Comparison of ENCODE assay signal across 1 fruit fly cellular context in genomic region chr2L:13778648-13779047, dm6.
TF ChIP-seq lines count a peak whose summit lies in the region.

No protein-coding gene starts in this region.

TF ChIP-seq in whole organism, embryonic, 481 proteins besides CTCF, POLR2A, EP300 and RAD21 (continued from another document and continues in another):
- TF ChIP-seq CG3726 (GFP tag; IDR thresholded peaks at IDR 0.05; lab: Robert Waterston, UW) (no peak), esg (GFP tag; conservative IDR thresholded peaks at IDR 0.05; lab: Robert Waterston, UW) (peak; percentile 50), pzg (GFP tag; optimal IDR thresholded peaks at IDR 0.05; lab: Kevin White, UChicago) (no peak), shn (GFP tag; optimal IDR thresholded peaks at IDR 0.05; lab: Kevin White, UChicago) (no peak), sr (GFP tag; IDR thresholded peaks at IDR 0.05; lab: Robert Waterston, UW) (no peak), pfk (GFP tag; optimal IDR thresholded peaks at IDR 0.05; lab: Kevin White, UChicago) (no peak), Bdp1 (GFP tag; optimal IDR thresholded peaks at IDR 0.05; lab: Kevin White, UChicago) (no peak), Ravus (GFP tag; IDR thresholded peaks at IDR 0.05; lab: Robert Waterston, UW) (peak; percentile 31), bigmax (GFP tag; optimal IDR thresholded peaks at IDR 0.05; lab: Kevin White, UChicago) (no peak), emc (GFP tag; optimal IDR thresholded peaks at IDR 0.05; lab: Kevin White, UChicago) (no peak), CG8765 (GFP tag; IDR thresholded peaks at IDR 0.05; lab: Robert Waterston, UW) (no peak), E2f2 (GFP tag; IDR thresholded peaks at IDR 0.05; lab: Robert Waterston, UW) (peak; percentile 38; the same call in 1 of the 2 replicates), vvl (GFP tag; IDR thresholded peaks at IDR 0.05; lab: Robert Waterston, UW) (peak; percentile 52), mirr (GFP tag; optimal IDR thresholded peaks at IDR 0.05; lab: Kevin White, UChicago) (no peak), CG6254 (GFP tag; optimal IDR thresholded peaks at IDR 0.05; lab: Kevin White, UChicago) (no peak), CG15073 (GFP tag; optimal IDR thresholded peaks at IDR 0.05; lab: Kevin White, UChicago) (no peak), pho (GFP tag; optimal IDR thresholded peaks at IDR 0.05; lab: Kevin White, UChicago) (peak; percentile 68), gro (GFP tag; optimal IDR thresholded peaks at IDR 0.05; lab: Kevin White, UChicago) (peak; percentile 62), Hsf (GFP tag; optimal IDR thresholded peaks at IDR 0.05; lab: Kevin White, UChicago) (peak; percentile 58), chn (GFP tag; optimal IDR thresholded peaks at IDR 0.05; lab: Kevin White, UChicago) (peak; percentile 18), CG12659 (GFP tag; optimal IDR thresholded peaks at IDR 0.05; lab: Kevin White, UChicago) (peak; percentile 69), CG8290 (GFP tag; optimal IDR thresholded peaks at IDR 0.05; lab: Kevin White, UChicago) (no peak), CG8290 (tag; optimal IDR thresholded peaks at IDR 0.05; lab: Kevin White, UChicago) (no peak), Mrtf (GFP tag; IDR thresholded peaks at IDR 0.05; lab: Robert Waterston, UW) (0 out of 3 replicates have a peak, but pooled peaks have one; percentile 34), gem (tag; optimal IDR thresholded peaks at IDR 0.05; lab: Kevin White, UChicago) (peak; percentile 85), CG17568 (GFP tag; optimal IDR thresholded peaks at IDR 0.05; lab: Kevin White, UChicago) (no peak), pros (GFP tag; optimal IDR thresholded peaks at IDR 0.05; lab: Kevin White, UChicago) (no peak), NC2β (GFP tag; optimal IDR thresholded peaks at IDR 0.05; lab: Kevin White, UChicago) (peak; percentile 5), wor (GFP tag; IDR thresholded peaks at IDR 0.05; lab: Robert Waterston, UW) (no peak), CG4282 (GFP tag; optimal IDR thresholded peaks at IDR 0.05; lab: Kevin White, UChicago) (no peak), Sry-β (GFP tag; optimal IDR thresholded peaks at IDR 0.05; lab: Kevin White, UChicago) (no peak), wek (GFP tag; optimal IDR thresholded peaks at IDR 0.05; lab: Kevin White, UChicago) (no peak), Asciz (GFP tag; optimal IDR thresholded peaks at IDR 0.05; lab: Kevin White, UChicago) (peak; percentile 41), CG14710 (tag; optimal IDR thresholded peaks at IDR 0.05; lab: Kevin White, UChicago) (peak; percentile 1), jigr1 (GFP tag; IDR thresholded peaks at IDR 0.05; lab: Robert Waterston, UW) (no peak), slbo (GFP tag; IDR thresholded peaks at IDR 0.05; lab: Robert Waterston, UW) (peak; percentile 73), croc (GFP tag; conservative IDR thresholded peaks at IDR 0.05; lab: Robert Waterston, UW) (no peak; the same call in 2 of the 3 replicates), sob (GFP tag; IDR thresholded peaks at IDR 0.05; lab: Robert Waterston, UW) (peak; percentile 40; the same call in 1 of the 2 replicates), eve (GFP tag; optimal IDR thresholded peaks at IDR 0.05; lab: Kevin White, UChicago) (no peak), cato (GFP tag; optimal IDR thresholded peaks at IDR 0.05; lab: Kevin White, UChicago; ENCODE audit: borderline replicate concordance) (no peak), CG14014 (GFP tag; IDR thresholded peaks at IDR 0.05; lab: Robert Waterston, UW) (peak; percentile 59), cas (GFP tag; IDR thresholded peaks at IDR 0.05; lab: Robert Waterston, UW) (no peak), pan (optimal IDR thresholded peaks at IDR 0.05; lab: Kevin White, UChicago) (no peak), pan (GFP tag; optimal IDR thresholded peaks at IDR 0.05 in 1 of 2, IDR thresholded peaks at IDR 0.05 in 1 of 2) (peak in 1 of 2 experiments; percentile 47), gce (GFP tag; IDR thresholded peaks at IDR 0.05; lab: Robert Waterston, UW) (0 out of 3 replicates have a peak, but pooled peaks have one; percentile 15), HmgZ (tag; optimal IDR thresholded peaks at IDR 0.05; lab: Kevin White, UChicago) (peak; percentile 19), chif (GFP tag; optimal IDR thresholded peaks at IDR 0.05; lab: Kevin White, UChicago) (peak; percentile 33 to 44), Awh (GFP tag; IDR thresholded peaks at IDR 0.05; lab: Robert Waterston, UW) (peak; percentile 40; the same call in 1 of the 2 replicates), Med (GFP tag; lab: Kevin White, UChicago) (peak; percentile 89), CG34422 (GFP tag; IDR thresholded peaks at IDR 0.05; lab: Robert Waterston, UW) (no peak), Hr51 (GFP tag; optimal IDR thresholded peaks at IDR 0.05; lab: Kevin White, UChicago) (peak; percentile 18 to 83), Dp (GFP tag; optimal IDR thresholded peaks at IDR 0.05; lab: Kevin White, UChicago) (no peak), abd-A (tag; optimal IDR thresholded peaks at IDR 0.05; lab: Kevin White, UChicago) (no peak), HLHmδ (GFP tag; optimal IDR thresholded peaks at IDR 0.05; lab: Kevin White, UChicago) (no peak), Dll (GFP tag; IDR thresholded peaks at IDR 0.05; lab: Robert Waterston, UW; ENCODE audit: partially characterized antibody) (no peak), CG3065 (GFP tag; optimal IDR thresholded peaks at IDR 0.05; lab: Kevin White, UChicago) (no peak), CHES-1-like (GFP tag; optimal IDR thresholded peaks at IDR 0.05; lab: Kevin White, UChicago) (peak; percentile 39), Sox100B (GFP tag; optimal IDR thresholded peaks at IDR 0.05; lab: Kevin White, UChicago) (peak; percentile 68), dm (GFP tag; optimal IDR thresholded peaks at IDR 0.05; lab: Kevin White, UChicago) (no peak), Spps (tag; optimal IDR thresholded peaks at IDR 0.05; lab: Kevin White, UChicago) (no peak), CG10959 (GFP tag; IDR thresholded peaks at IDR 0.05; lab: Robert Waterston, UW) (no peak), CG13296 (GFP tag; optimal IDR thresholded peaks at IDR 0.05; lab: Kevin White, UChicago) (peak; percentile 18), CG10654 (GFP tag; optimal IDR thresholded peaks at IDR 0.05; lab: Kevin White, UChicago) (peak; percentile 36), Xbp1 (GFP tag; optimal IDR thresholded peaks at IDR 0.05; lab: Kevin White, UChicago) (peak; percentile 48), HLH4C (GFP tag; IDR thresholded peaks at IDR 0.05; lab: Robert Waterston, UW; ENCODE audit: partially characterized antibody) (no peak), Drgx (GFP tag; IDR thresholded peaks at IDR 0.05; lab: Robert Waterston, UW) (peak; percentile 76), en (GFP tag; optimal IDR thresholded peaks at IDR 0.05; lab: Kevin White, UChicago) (no peak), CG7928 (GFP tag; optimal IDR thresholded peaks at IDR 0.05; lab: Kevin White, UChicago) (no peak), CG31224 (GFP tag; IDR thresholded peaks at IDR 0.05; lab: Robert Waterston, UW) (peak; percentile 9; the same call in 1 of the 2 replicates), sug (tag; optimal IDR thresholded peaks at IDR 0.05; lab: Kevin White, UChicago) (no peak), CG30020 (tag; optimal IDR thresholded peaks at IDR 0.05; lab: Kevin White, UChicago) (no peak), D (optimal IDR thresholded peaks at IDR 0.05; lab: Kevin White, UChicago) (no peak), D (GFP tag; optimal IDR thresholded peaks at IDR 0.05; lab: Kevin White, UChicago) (peak; percentile 1), CG2116 (GFP tag; optimal IDR thresholded peaks at IDR 0.05; lab: Kevin White, UChicago) (peak; percentile 29), tna (GFP tag; IDR thresholded peaks at IDR 0.05; lab: Robert Waterston, UW; ENCODE audit: partially characterized antibody) (no peak), CG4328 (GFP tag; optimal IDR thresholded peaks at IDR 0.05; lab: Kevin White, UChicago) (no peak), TFAM (GFP tag; optimal IDR thresholded peaks at IDR 0.05; lab: Kevin White, UChicago) (no peak), BtbVII (GFP tag; optimal IDR thresholded peaks at IDR 0.05; lab: Kevin White, UChicago) (no peak), CG10543 (GFP tag; optimal IDR thresholded peaks at IDR 0.05; lab: Kevin White, UChicago) (no peak), D19B (GFP tag; optimal IDR thresholded peaks at IDR 0.05; lab: Kevin White, UChicago) (peak; percentile 9), CG3407 (GFP tag; optimal IDR thresholded peaks at IDR 0.05; lab: Kevin White, UChicago) (peak; percentile 49), CG12942 (GFP tag; optimal IDR thresholded peaks at IDR 0.05; lab: Kevin White, UChicago) (peak; percentile 51), Taf1 (GFP tag; IDR thresholded peaks at IDR 0.05; lab: Robert Waterston, UW) (peak; percentile 46; the same call in 1 of the 2 replicates), da (GFP tag; optimal IDR thresholded peaks at IDR 0.05; lab: Kevin White, UChicago) (peak; percentile 38), CG10321 (GFP tag; IDR thresholded peaks at IDR 0.05; lab: Robert Waterston, UW) (no peak), CG9817 (tag; optimal IDR thresholded peaks at IDR 0.05; lab: Kevin White, UChicago) (peak; percentile 41), CG8944 (GFP tag; optimal IDR thresholded peaks at IDR 0.05; lab: Kevin White, UChicago) (peak; percentile 32), CG7372 (GFP tag; IDR thresholded peaks at IDR 0.05; lab: Robert Waterston, UW) (peak; percentile 12; the same call in 1 of the 2 replicates), kah (GFP tag; optimal IDR thresholded peaks at IDR 0.05; lab: Kevin White, UChicago) (no peak), phol (tag; optimal IDR thresholded peaks at IDR 0.05; lab: Kevin White, UChicago) (peak; percentile 43), CG11696 (GFP tag; IDR thresholded peaks at IDR 0.05; lab: Robert Waterston, UW) (no peak), br (optimal IDR thresholded peaks at IDR 0.05; lab: Kevin White, UChicago) (no peak), CG33213 (GFP tag; optimal IDR thresholded peaks at IDR 0.05; lab: Kevin White, UChicago) (peak; percentile 21), disco-r (GFP tag; optimal IDR thresholded peaks at IDR 0.05; lab: Kevin White, UChicago) (no peak), Hey (tag; optimal IDR thresholded peaks at IDR 0.05; lab: Kevin White, UChicago) (no peak), her (GFP tag; optimal IDR thresholded peaks at IDR 0.05; lab: Kevin White, UChicago) (peak; percentile 19), Mad (GFP tag; optimal IDR thresholded peaks at IDR 0.05; lab: Kevin White, UChicago) (peak; percentile 18), CG12391 (tag; optimal IDR thresholded peaks at IDR 0.05; lab: Kevin White, UChicago) (peak; percentile 76), CG32532 (GFP tag; IDR thresholded peaks at IDR 0.05; lab: Robert Waterston, UW) (peak; percentile 48), toy (GFP tag; IDR thresholded peaks at IDR 0.05; lab: Robert Waterston, UW) (no peak), Elba2 (GFP tag; optimal IDR thresholded peaks at IDR 0.05; lab: Kevin White, UChicago) (no peak), fru (optimal IDR thresholded peaks at IDR 0.05; lab: Kevin White, UChicago) (no peak), Pdp1 (GFP tag; optimal IDR thresholded peaks at IDR 0.05; lab: Kevin White, UChicago) (peak; percentile 39 to 54), CG2889 (GFP tag; IDR thresholded peaks at IDR 0.05; lab: Robert Waterston, UW) (no peak), Myb (GFP tag; optimal IDR thresholded peaks at IDR 0.05; lab: Kevin White, UChicago) (no peak), chm (GFP tag; IDR thresholded peaks at IDR 0.05; lab: Robert Waterston, UW) (no peak), CG31365 (tag; optimal IDR thresholded peaks at IDR 0.05; lab: Kevin White, UChicago) (no peak), ara (GFP tag; IDR thresholded peaks at IDR 0.05; lab: Robert Waterston, UW) (no peak), fd96Cb (tag; optimal IDR thresholded peaks at IDR 0.05; lab: Kevin White, UChicago) (peak; percentile 61), CG1024 (GFP tag; IDR thresholded peaks at IDR 0.05; lab: Robert Waterston, UW) (no peak; the same call in 1 of the 2 replicates), nau (GFP tag; optimal IDR thresholded peaks at IDR 0.05; lab: Kevin White, UChicago) (no peak), tio (GFP tag; optimal IDR thresholded peaks at IDR 0.05; lab: Kevin White, UChicago) (peak; percentile 56), lab (GFP tag; optimal IDR thresholded peaks at IDR 0.05; lab: Kevin White, UChicago) (peak; percentile 50), Max (GFP tag; optimal IDR thresholded peaks at IDR 0.05; lab: Kevin White, UChicago) (peak; percentile 45), so (GFP tag; IDR thresholded peaks at IDR 0.05; lab: Robert Waterston, UW) (no peak), ase (GFP tag; IDR thresholded peaks at IDR 0.05; lab: Robert Waterston, UW) (no peak), dati (GFP tag; IDR thresholded peaks at IDR 0.05; lab: Robert Waterston, UW) (no peak), Scr (GFP tag; IDR thresholded peaks at IDR 0.05; lab: Robert Waterston, UW; ENCODE audit: partially characterized antibody) (no peak), Rfx (GFP tag; IDR thresholded peaks at IDR 0.05; lab: Robert Waterston, UW) (peak; percentile 60; the same call in 1 of the 2 replicates), ham (GFP tag; IDR thresholded peaks at IDR 0.05; lab: Robert Waterston, UW) (no peak), prd (optimal IDR thresholded peaks at IDR 0.05; lab: Kevin White, UChicago) (no peak), prd (GFP tag; IDR thresholded peaks at IDR 0.05; lab: Robert Waterston, UW) (peak; percentile 53; the same call in 2 of the 3 replicates), Aef1 (GFP tag; IDR thresholded peaks at IDR 0.05; lab: Robert Waterston, UW) (peak; percentile 59), eyg (GFP tag; optimal IDR thresholded peaks at IDR 0.05; lab: Kevin White, UChicago) (peak; percentile 54), vnd (GFP tag; IDR thresholded peaks at IDR 0.05; lab: Robert Waterston, UW; ENCODE audit: partially characterized antibody) (no peak), lilli (GFP tag; optimal IDR thresholded peaks at IDR 0.05; lab: Kevin White, UChicago) (peak; percentile 60), CG6683 (GFP tag; optimal IDR thresholded peaks at IDR 0.05; lab: Kevin White, UChicago) (no peak), CG4854 (GFP tag; optimal IDR thresholded peaks at IDR 0.05; lab: Kevin White, UChicago) (peak; percentile 43), CG18619 (GFP tag; optimal IDR thresholded peaks at IDR 0.05; lab: Kevin White, UChicago) (peak; percentile 19), CG11695 (GFP tag; IDR thresholded peaks at IDR 0.05; lab: Robert Waterston, UW) (no peak), sima (GFP tag; optimal IDR thresholded peaks at IDR 0.05; lab: Kevin White, UChicago) (no peak), CG43689 (GFP tag; IDR thresholded peaks at IDR 0.05; lab: Robert Waterston, UW) (0 out of 2 replicates have a peak, but pooled peaks have one; percentile 14), CG1529 (GFP tag; optimal IDR thresholded peaks at IDR 0.05; lab: Kevin White, UChicago) (no peak), CG12219 (GFP tag; optimal IDR thresholded peaks at IDR 0.05; lab: Kevin White, UChicago) (no peak), ac (GFP tag; optimal IDR thresholded peaks at IDR 0.05; lab: Kevin White, UChicago) (no peak)
